Worm (Caenorhabditis elegans): ENCODE measurements around the gene srd-64.

DNA sequence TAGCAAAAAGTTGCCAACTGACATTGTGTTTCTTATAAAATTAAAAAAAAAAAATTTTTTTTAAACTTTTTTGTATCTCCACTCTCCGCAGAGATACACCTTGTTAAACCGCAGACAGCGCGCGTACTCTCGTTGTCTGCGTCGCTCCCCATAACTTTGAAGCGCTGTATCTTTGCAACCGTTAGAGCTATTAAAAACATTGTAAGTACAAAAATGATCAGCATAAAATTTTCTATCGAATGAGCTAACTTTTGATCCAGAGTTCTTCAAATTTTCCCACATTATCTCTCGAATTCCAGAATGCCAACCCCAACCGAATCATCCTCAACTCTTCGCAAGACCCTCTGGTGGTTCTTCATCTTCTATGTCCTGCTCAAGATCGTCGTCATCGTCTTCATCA, 42.7 kb downstream of the srd-64 start, which contains the start of gene Y22D7AL.1:
- no peak for TF ChIP-seq ztf-26 (tag; optimal IDR thresholded peaks at IDR 0.05)
- TF ChIP-seq lsy-27 (tag; optimal IDR thresholded peaks at IDR 0.05; ENCODE audit: borderline replicate concordance, insufficient read depth): no peak

Measured in whole organism, young adult.